Worm (Caenorhabditis elegans) whole organism, early embryonic: ENCODE data around the gene tbce-1.

Source experiments
- B0310.2 ChIP-seq: sonication (generic microtip); optimal IDR thresholded peaks from 2 replicates; lab custom pipeline; 2016; ENCODE audit warnings: mild to moderate bottlenecking, missing genetic modification characterization, missing compliant biosample characterization
- F13C5.2 ChIP-seq: sonication (generic microtip); optimal IDR thresholded peaks from 2 replicates; lab custom pipeline; 2017; ENCODE audit warnings: mild to moderate bottlenecking, missing genetic modification characterization, inconsistent platforms, missing compliant biosample characterization
- aly-1 ChIP-seq: sonication (generic microtip); optimal IDR thresholded peaks from 2 replicates; lab custom pipeline; 2016; ENCODE audit warnings: missing genetic modification characterization, missing compliant biosample characterization
- ama-1 ChIP-seq: fragments of 150-350 bp; optimal IDR thresholded peaks from 2 replicates; lab custom pipeline; 2014
- ceh-13 ChIP-seq: fragments of 200-800 bp; sonication (Bioruptor generic); optimal IDR thresholded peaks from 2 replicates; lab custom pipeline; 2018; ENCODE audit warnings: mild to moderate bottlenecking, missing genetic modification characterization, missing compliant biosample characterization
- ceh-36 ChIP-seq: sonication (generic microtip); optimal IDR thresholded peaks from 2 replicates; lab custom pipeline; 2016; ENCODE audit warnings: missing genetic modification characterization, inconsistent platforms, missing compliant biosample characterization
- ets-7 ChIP-seq: sonication (generic microtip); optimal IDR thresholded peaks from 2 replicates; lab custom pipeline; 2016; ENCODE audit warnings: missing genotype, missing genetic modification characterization, missing compliant biosample characterization
- flt-1 ChIP-seq: fragments of 200-800 bp; sonication (Bioruptor generic); IDR thresholded peaks from 2 replicates; pipeline ENCODE4 v1.3.6; 2022; ENCODE audit warnings: missing genetic modification characterization, missing compliant biosample characterization
- hmbx-1 ChIP-seq: sonication (generic microtip); optimal IDR thresholded peaks from 2 replicates; lab custom pipeline; 2016; ENCODE audit warnings: mild to moderate bottlenecking, missing genetic modification characterization, missing compliant biosample characterization
- hmg-4 ChIP-seq: fragments of 200-800 bp; sonication (Bioruptor generic); optimal IDR thresholded peaks from 2 replicates; lab custom pipeline; 2018; ENCODE audit warnings: mild to moderate bottlenecking, missing genetic modification characterization, missing compliant biosample characterization
- hnd-1 ChIP-seq: sonication (generic microtip); optimal IDR thresholded peaks from 2 replicates; lab custom pipeline; 2016; ENCODE audit warnings: missing genetic modification characterization, missing compliant biosample characterization
- pes-1 ChIP-seq: fragments of 200-800 bp; sonication (Bioruptor generic); IDR thresholded peaks from 2 replicates; pipeline ENCODE4 v1.3.6; 2022; ENCODE audit warnings: missing genetic modification reagents, missing genetic modification characterization, missing compliant biosample characterization
- scrt-1 ChIP-seq: fragments of 200-800 bp; sonication (Bioruptor generic); IDR thresholded peaks from 2 replicates; pipeline ENCODE4 v1.3.6; 2022; ENCODE audit warnings: missing genetic modification characterization, missing compliant biosample characterization
- sea-1 ChIP-seq: fragments of 200-800 bp; sonication (Bioruptor generic); conservative IDR thresholded peaks from 2 replicates; pipeline ENCODE4 v1.3.6; 2022; ENCODE audit warnings: missing genetic modification characterization, missing compliant biosample characterization
- tbx-11 ChIP-seq: fragments of 200-800 bp; sonication (Bioruptor generic); IDR thresholded peaks from 2 replicates; pipeline ENCODE4 v1.3.6; 2022; ENCODE audit warnings: missing genetic modification characterization, missing compliant biosample characterization
- tbx-37 ChIP-seq: fragments of 200-800 bp; sonication (Bioruptor generic); conservative IDR thresholded peaks from 2 replicates; pipeline ENCODE4 v1.3.6; 2022; ENCODE audit warnings: missing genetic modification reagents, missing genetic modification characterization, missing compliant biosample characterization
- tra-4 ChIP-seq: sonication (generic microtip); optimal IDR thresholded peaks from 2 replicates; lab custom pipeline; 2017; ENCODE audit warnings: missing genetic modification characterization, missing compliant biosample characterization

tbce-1 gene

ce11 chrIV:8312105-8312504 lies 17.6 kb downstream of the tbce-1 start:
- TF ChIP-seq tbx-37 (no peak), ets-7 (tag; lab: Kevin White, UChicago) (no peak), ama-1 (lab: Kevin White, UChicago) (no peak), hmg-4 (GFP tag; lab: Kevin White, UChicago) (no peak), B0310.2 (tag; lab: Kevin White, UChicago) (no peak), tra-4 (tag; lab: Kevin White, UChicago) (no peak), ceh-36 (tag; lab: Kevin White, UChicago) (no peak), scrt-1 (no peak), sea-1 (GFP tag; lab: Robert Waterston, UW) (no peak), flt-1 (GFP tag; lab: Robert Waterston, UW) (no peak), tbx-11 (GFP tag; lab: Robert Waterston, UW) (no peak), F13C5.2 (tag; lab: Kevin White, UChicago) (no peak)

- TF ChIP-seq hnd-1 (tag; lab: Kevin White, UChicago) (no peak), ceh-13 (GFP tag; lab: Kevin White, UChicago) (no peak), F13C5.2 (tag; lab: Kevin White, UChicago) (no peak), ets-7 (tag; lab: Kevin White, UChicago) (no peak), sea-1 (GFP tag; lab: Robert Waterston, UW) (no peak), tbx-37 (no peak), tra-4 (tag; lab: Kevin White, UChicago) (no peak), ama-1 (lab: Kevin White, UChicago) (no peak), hmg-4 (GFP tag; lab: Kevin White, UChicago) (no peak), B0310.2 (tag; lab: Kevin White, UChicago) (no peak), hmbx-1 (no peak), flt-1 (GFP tag; lab: Robert Waterston, UW) (no peak), ceh-36 (tag; lab: Kevin White, UChicago) (no peak), tbx-11 (GFP tag; lab: Robert Waterston, UW) (no peak), aly-1 (no peak), pes-1 (no peak), scrt-1 (no peak)
Observed at ce11 chrIV:8312846-8313245, 18.4 kb downstream of the tbce-1 start, which contains the start of gene F35H10.10. TSS of gene F35H10.10 (minus strand) at chrIV:8312946.

DNA sequence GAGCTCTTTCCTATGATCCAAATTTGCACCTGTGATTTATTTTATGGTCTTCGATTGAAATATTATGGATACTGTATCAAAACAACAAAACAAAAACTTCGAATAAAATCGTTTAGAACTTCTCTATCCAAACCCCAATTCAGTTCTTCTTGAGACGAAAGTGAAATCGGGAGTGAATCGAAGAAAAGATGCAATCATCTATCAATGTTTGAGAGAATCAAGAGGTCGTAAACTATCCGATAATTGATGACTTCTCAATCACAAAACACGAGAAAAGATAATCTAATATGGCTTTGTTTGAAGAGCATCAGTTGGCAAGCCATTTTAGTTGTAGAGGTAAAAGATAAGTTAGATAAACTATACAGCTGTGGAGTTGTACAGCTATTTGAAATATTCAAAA lies 23.3 kb downstream of the tbce-1 start:
- TF ChIP-seq tbx-11 (GFP tag; lab: Robert Waterston, UW), result no peak
- no peak for TF ChIP-seq B0310.2 (tag; lab: Kevin White, UChicago)
- no peak for TF ChIP-seq pes-1
- TF ChIP-seq flt-1 (GFP tag; lab: Robert Waterston, UW), result no peak
- no peak for TF ChIP-seq tbx-37
- TF ChIP-seq ceh-36 (tag; lab: Kevin White, UChicago), result no peak
- TF ChIP-seq hmbx-1, result no peak
- TF ChIP-seq sea-1 (GFP tag; lab: Robert Waterston, UW), result no peak
- no peak for TF ChIP-seq F13C5.2 (tag; lab: Kevin White, UChicago)
- TF ChIP-seq hmg-4 (GFP tag; lab: Kevin White, UChicago), result no peak
- no peak for TF ChIP-seq ets-7 (tag; lab: Kevin White, UChicago)
- TF ChIP-seq ama-1 (lab: Kevin White, UChicago), result no peak

DNA sequence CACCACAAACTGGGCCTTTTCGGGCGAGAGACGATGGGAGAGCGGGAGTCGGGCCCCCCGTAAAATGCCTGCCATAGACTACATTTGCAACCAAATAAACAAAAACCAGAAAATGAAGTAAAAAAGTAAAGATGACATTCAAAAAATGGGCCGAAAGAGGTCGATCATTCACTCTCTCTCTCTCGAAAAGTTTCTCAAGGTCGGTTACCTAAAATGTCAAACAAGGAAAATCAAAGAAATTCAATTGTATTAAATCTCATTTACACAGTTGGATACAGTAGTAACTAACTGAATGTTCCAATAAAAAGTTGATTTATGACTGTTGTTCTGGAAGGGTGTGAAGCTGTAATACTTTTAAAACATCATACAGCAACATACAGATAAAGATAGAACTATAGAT lies 24.3 kb downstream of the tbce-1 start:
- TF ChIP-seq B0310.2 (tag; lab: Kevin White, UChicago), result no peak
- no peak for TF ChIP-seq tbx-11 (GFP tag; lab: Robert Waterston, UW)
- TF ChIP-seq aly-1, result no peak
- no peak for TF ChIP-seq flt-1 (GFP tag; lab: Robert Waterston, UW)
- TF ChIP-seq scrt-1, result no peak

DNA sequence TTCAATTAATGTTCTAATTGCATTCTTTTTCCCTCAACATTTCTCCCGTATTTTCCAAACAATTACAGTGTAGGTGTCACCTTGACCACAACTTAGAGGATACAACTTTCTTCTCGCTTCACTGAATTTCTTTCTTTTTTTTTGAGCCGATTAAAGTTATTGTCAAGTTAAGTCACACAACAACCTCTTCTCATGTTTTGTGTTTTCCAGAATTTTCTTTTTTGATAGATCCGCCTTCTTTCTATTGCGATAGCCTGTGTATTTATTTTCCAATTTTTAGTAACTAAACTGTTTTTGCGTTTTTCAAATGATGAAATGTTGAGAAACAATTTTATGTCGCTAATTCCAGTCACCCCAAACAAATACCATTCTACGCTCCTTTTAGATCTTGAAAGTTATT lies 31.2 kb downstream of the tbce-1 start, which contains the start of gene F35H10.3:
F35H10.3 (plus strand) TSS at position 301 of the 400 bp plus-strand sequence.
- TF ChIP-seq F13C5.2 (tag; lab: Kevin White, UChicago) (no peak), hmbx-1 (no peak), flt-1 (GFP tag; lab: Robert Waterston, UW) (no peak), scrt-1 (no peak), tra-4 (tag; lab: Kevin White, UChicago) (no peak), ets-7 (tag; lab: Kevin White, UChicago) (no peak), B0310.2 (tag; lab: Kevin White, UChicago) (no peak), ceh-13 (GFP tag; lab: Kevin White, UChicago) (no peak), pes-1 (no peak), tbx-11 (GFP tag; lab: Robert Waterston, UW) (no peak), hmg-4 (GFP tag; lab: Kevin White, UChicago) (no peak), sea-1 (GFP tag; lab: Robert Waterston, UW) (no peak), ceh-36 (tag; lab: Kevin White, UChicago) (no peak), tbx-37 (no peak), aly-1 (no peak), ama-1 (lab: Kevin White, UChicago) (no peak)

DNA sequence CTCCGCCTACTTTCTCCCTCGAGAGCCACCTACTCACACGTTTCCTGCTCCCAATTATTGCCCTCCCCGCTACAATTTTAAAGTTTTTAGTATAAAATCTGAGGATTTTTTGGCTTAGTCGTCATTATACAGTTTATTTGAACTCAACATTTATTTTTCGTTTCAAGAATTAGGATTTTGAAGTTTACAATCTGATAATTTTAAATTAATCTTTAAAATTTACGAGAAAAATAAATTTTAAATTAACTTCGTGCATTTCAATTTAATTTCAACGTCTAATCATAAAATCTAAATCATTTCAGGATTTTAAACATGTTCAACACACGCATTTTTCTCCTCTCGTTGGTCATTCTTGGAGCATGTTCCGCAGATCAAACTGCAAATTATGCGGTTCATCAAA lies 34.4 kb downstream of the tbce-1 start, which contains the start of gene F35H10.2:
F35H10.2 (plus strand) TSS at position 301 of the 400 bp plus-strand sequence.
- TF ChIP-seq sea-1 (GFP tag; lab: Robert Waterston, UW), result no peak

ce11 chrIV:8332526-8332925 lies 38.0 kb downstream of the tbce-1 start, which contains the start of gene lys-10:
TSS of gene lys-10 (plus strand) at chrIV:8332826.
- no peak for TF ChIP-seq aly-1
- TF ChIP-seq tbx-11 (GFP tag; lab: Robert Waterston, UW), result no peak
- TF ChIP-seq ama-1 (lab: Kevin White, UChicago), result no peak
- no peak for TF ChIP-seq F13C5.2 (tag; lab: Kevin White, UChicago)
- no peak for TF ChIP-seq ceh-13 (GFP tag; lab: Kevin White, UChicago)

DNA sequence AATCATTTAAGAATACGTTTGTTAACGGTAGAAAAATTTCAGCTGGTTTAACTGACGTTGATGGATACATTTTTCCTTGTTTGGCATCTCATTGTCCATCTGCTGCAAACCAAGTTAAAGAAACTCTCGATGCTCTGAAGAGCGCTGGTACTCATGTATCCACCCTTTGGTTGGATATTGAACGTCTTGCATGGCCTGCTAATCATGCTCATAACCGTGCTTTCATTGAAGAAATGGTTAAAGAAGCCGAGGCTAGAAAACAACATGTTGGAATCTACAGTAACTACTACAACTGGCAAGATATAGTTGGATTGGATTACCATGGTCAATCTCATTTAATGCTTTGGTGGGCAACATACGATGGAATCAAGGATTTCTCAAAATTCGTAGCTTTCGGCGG lies 38.5 kb downstream of the tbce-1 start:
- no peak for TF ChIP-seq scrt-1
- no peak for TF ChIP-seq hnd-1 (tag; lab: Kevin White, UChicago)
- 0 out of 2 replicates have a peak, but pooled peaks have one; percentile 2 for TF ChIP-seq flt-1 (GFP tag; lab: Robert Waterston, UW)
